Worm (Caenorhabditis elegans) whole organism, early embryonic: ENCODE measurements around the gene nex-1.

ENCODE experiments used
- F13C5.2 ChIP-seq: sonication (generic microtip); optimal IDR thresholded peaks from 2 replicates; lab custom pipeline; 2017; ENCODE audit warnings: mild to moderate bottlenecking, missing genetic modification characterization, inconsistent platforms, missing compliant biosample characterization
- ama-1 ChIP-seq: fragments of 150-350 bp; optimal IDR thresholded peaks from 2 replicates; lab custom pipeline; 2014
- ceh-36 ChIP-seq: sonication (generic microtip); optimal IDR thresholded peaks from 2 replicates; lab custom pipeline; 2016; ENCODE audit warnings: missing genetic modification characterization, inconsistent platforms, missing compliant biosample characterization
- flt-1 ChIP-seq: fragments of 200-800 bp; sonication (Bioruptor generic); IDR thresholded peaks from 2 replicates; pipeline ENCODE4 v1.3.6; 2022; ENCODE audit warnings: missing genetic modification characterization, missing compliant biosample characterization
- hmbx-1 ChIP-seq: sonication (generic microtip); optimal IDR thresholded peaks from 2 replicates; lab custom pipeline; 2016; ENCODE audit warnings: mild to moderate bottlenecking, missing genetic modification characterization, missing compliant biosample characterization
- hmg-4 ChIP-seq: fragments of 200-800 bp; sonication (Bioruptor generic); optimal IDR thresholded peaks from 2 replicates; lab custom pipeline; 2018; ENCODE audit warnings: mild to moderate bottlenecking, missing genetic modification characterization, missing compliant biosample characterization
- hnd-1 ChIP-seq: sonication (generic microtip); optimal IDR thresholded peaks from 2 replicates; lab custom pipeline; 2016; ENCODE audit warnings: missing genetic modification characterization, missing compliant biosample characterization
- pes-1 ChIP-seq: fragments of 200-800 bp; sonication (Bioruptor generic); IDR thresholded peaks from 2 replicates; pipeline ENCODE4 v1.3.6; 2022; ENCODE audit warnings: missing genetic modification reagents, missing genetic modification characterization, missing compliant biosample characterization
- sea-1 ChIP-seq: fragments of 200-800 bp; sonication (Bioruptor generic); conservative IDR thresholded peaks from 2 replicates; pipeline ENCODE4 v1.3.6; 2022; ENCODE audit warnings: missing genetic modification characterization, missing compliant biosample characterization
- tra-4 ChIP-seq: sonication (generic microtip); optimal IDR thresholded peaks from 2 replicates; lab custom pipeline; 2017; ENCODE audit warnings: missing genetic modification characterization, missing compliant biosample characterization

DNA sequence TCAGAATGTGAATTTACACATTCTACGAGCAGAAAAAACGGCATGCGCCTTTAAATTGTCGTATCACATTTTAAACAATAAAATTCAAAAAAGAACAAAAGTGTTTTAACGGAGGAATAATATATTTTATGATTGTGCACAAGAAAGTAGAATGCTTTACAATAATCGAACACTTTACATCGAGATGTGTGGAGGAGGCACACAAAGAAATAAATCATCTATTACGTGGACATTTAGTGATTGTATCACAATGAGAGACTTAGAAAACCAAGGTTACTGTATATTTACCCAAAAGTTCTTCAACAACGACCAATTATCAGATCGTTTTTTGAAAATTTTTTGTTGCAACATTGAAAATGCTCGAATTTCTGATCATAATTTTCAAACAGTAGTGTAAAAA, 15.2 kb upstream of the nex-1 start:
- TF ChIP-seq pes-1 (no peak), ama-1 (lab: Kevin White, UChicago) (no peak), F13C5.2 (tag; lab: Kevin White, UChicago) (no peak), tra-4 (tag; lab: Kevin White, UChicago) (no peak), hmbx-1 (tag; lab: Kevin White, UChicago) (no peak), sea-1 (GFP tag; lab: Robert Waterston, UW) (no peak), flt-1 (GFP tag; lab: Robert Waterston, UW) (no peak), hmg-4 (GFP tag; lab: Kevin White, UChicago) (no peak), ceh-36 (tag; lab: Kevin White, UChicago) (no peak), hnd-1 (tag; lab: Kevin White, UChicago) (no peak)
